Fruit fly (Drosophila melanogaster) whole organism, prepupa: Measurements from ENCODE around the gene CG14401.
A peak's percentile ranks its signal among the peaks of the same experiment; 100 is the strongest.

Source experiments
- Blimp-1 ChIP-seq: fragments of 200-800 bp; sonication (Bioruptor generic); optimal IDR thresholded peaks from 3 replicates; lab custom pipeline; 2017; ENCODE audit warnings: missing biosample characterization, missing genetic modification characterization, mild to moderate bottlenecking, moderate library complexity, missing genetic modification reagents
- CG10631 ChIP-seq: fragments of 200-800 bp; sonication (Bioruptor generic); optimal IDR thresholded peaks from 2 replicates; lab custom pipeline; 2016; ENCODE audit warnings: missing biosample characterization, missing genetic modification characterization
- CG10669 ChIP-seq: fragments of 200-800 bp; sonication (Bioruptor generic); optimal IDR thresholded peaks from 3 replicates; lab custom pipeline; 2018; ENCODE audit warnings: missing biosample characterization, mild to moderate bottlenecking, missing genetic modification characterization, moderate library complexity
- CG11294 ChIP-seq: fragments of 200-800 bp; sonication (Bioruptor generic); IDR thresholded peaks from 2 replicates; pipeline ENCODE4 v1.3.6; 2022; ENCODE audit warnings: missing biosample characterization, missing genetic modification characterization
- CG11762 ChIP-seq: fragments of 200-800 bp; sonication (Bioruptor generic); optimal IDR thresholded peaks from 3 replicates; lab custom pipeline; 2016; ENCODE audit warnings: missing biosample characterization, missing genetic modification characterization; ENCODE audit not compliant: insufficient read depth
- CG15336 ChIP-seq: fragments of 200-800 bp; sonication (Bioruptor generic); IDR thresholded peaks from 2 replicates; pipeline ENCODE4 v1.3.6; 2022; ENCODE audit warnings: missing biosample characterization, missing genetic modification characterization
- CG1621 ChIP-seq: fragments of 200-800 bp; sonication (Bioruptor generic); optimal IDR thresholded peaks from 3 replicates; lab custom pipeline; 2018; ENCODE audit warnings: missing biosample characterization, mild to moderate bottlenecking, missing genetic modification characterization
- CG3032 ChIP-seq: fragments of 200-800 bp; optimal IDR thresholded peaks from 2 replicates; lab custom pipeline; 2019; ENCODE audit warnings: missing biosample characterization, mild to moderate bottlenecking, missing genetic modification characterization, moderate library complexity
- CG32006 ChIP-seq: fragments of 200-800 bp; sonication (Bioruptor generic); optimal IDR thresholded peaks from 3 replicates; lab custom pipeline; 2017; ENCODE audit warnings: missing biosample characterization, mild to moderate bottlenecking, missing genetic modification characterization
- CG34406 ChIP-seq: fragments of 200-800 bp; sonication (Bioruptor generic); optimal IDR thresholded peaks from 3 replicates; lab custom pipeline; 2016; ENCODE audit warnings: missing biosample characterization, missing genetic modification characterization
- CG4318 ChIP-seq: fragments of 200-800 bp; sonication (Bioruptor generic); optimal IDR thresholded peaks from 3 replicates; lab custom pipeline; 2017; ENCODE audit warnings: missing biosample characterization, mild to moderate bottlenecking, missing genetic modification characterization
- CG6163 ChIP-seq: fragments of 200-800 bp; sonication (Bioruptor generic); IDR thresholded peaks from 3 replicates; pipeline ENCODE4 v1.3.6; 2022; ENCODE audit warnings: missing biosample characterization, missing genetic modification characterization
- CG6276 ChIP-seq: fragments of 200-800 bp; sonication (Bioruptor generic); optimal IDR thresholded peaks from 2 replicates; lab custom pipeline; 2017; ENCODE audit warnings: missing biosample characterization, mild to moderate bottlenecking, missing genetic modification characterization
- CG6792 ChIP-seq: fragments of 200-800 bp; sonication (Bioruptor generic); optimal IDR thresholded peaks from 3 replicates; lab custom pipeline; 2016; ENCODE audit warnings: missing biosample characterization, missing genetic modification characterization
- CG6808 ChIP-seq: fragments of 200-800 bp; sonication (Bioruptor generic); optimal IDR thresholded peaks from 3 replicates; lab custom pipeline; 2017; ENCODE audit warnings: missing biosample characterization, missing genetic modification characterization, mild to moderate bottlenecking, moderate library complexity, missing genetic modification reagents
- CG6854 ChIP-seq: fragments of 200-800 bp; sonication (Bioruptor generic); optimal IDR thresholded peaks from 2 replicates; lab custom pipeline; 2017; ENCODE audit warnings: missing biosample characterization, mild to moderate bottlenecking, missing genetic modification characterization
- CG7368 ChIP-seq: fragments of 200-800 bp; sonication (Bioruptor generic); optimal IDR thresholded peaks from 3 replicates; lab custom pipeline; 2016; ENCODE audit warnings: missing biosample characterization, missing genetic modification characterization
- CG8119 ChIP-seq: fragments of 200-800 bp; sonication (Bioruptor generic); IDR thresholded peaks from 3 replicates; pipeline ENCODE4 v1.3.6; 2022; ENCODE audit warnings: missing biosample characterization, missing genetic modification characterization
- CG8632 ChIP-seq: fragments of 200-800 bp; sonication (Bioruptor generic); optimal IDR thresholded peaks from 3 replicates; lab custom pipeline; 2016; ENCODE audit warnings: missing biosample characterization, missing genetic modification characterization
- Eip75B ChIP-seq: fragments of 200-800 bp; sonication (Bioruptor generic); optimal IDR thresholded peaks from 3 replicates; lab custom pipeline; 2016; ENCODE audit warnings: missing biosample characterization, missing genetic modification characterization
- Eip93F ChIP-seq: fragments of 200-800 bp; sonication (Bioruptor generic); optimal IDR thresholded peaks from 2 replicates; lab custom pipeline; 2016; ENCODE audit warnings: missing biosample characterization, mild to moderate bottlenecking, missing genetic modification characterization
- Ets21C ChIP-seq: fragments of 200-800 bp; sonication (Bioruptor generic); optimal IDR thresholded peaks from 3 replicates; lab custom pipeline; 2016; ENCODE audit warnings: missing biosample characterization, missing genetic modification characterization
- Hr38 ChIP-seq: sonication (Bioruptor generic); optimal IDR thresholded peaks from 2 replicates; lab custom pipeline; 2016; ENCODE audit warnings: missing biosample characterization, missing genetic modification characterization
- Hr4 ChIP-seq: fragments of 200-800 bp; sonication (Bioruptor generic); optimal IDR thresholded peaks from 3 replicates; lab custom pipeline; 2016; ENCODE audit warnings: missing biosample characterization, missing genetic modification characterization
- Lpt ChIP-seq: fragments of 200-800 bp; sonication (Bioruptor generic); optimal IDR thresholded peaks from 3 replicates; lab custom pipeline; 2016; ENCODE audit warnings: missing biosample characterization, missing genetic modification characterization
- Met ChIP-seq: fragments of 200-800 bp; sonication (Bioruptor generic); optimal IDR thresholded peaks from 3 replicates; lab custom pipeline; 2016; ENCODE audit warnings: missing biosample characterization, missing genetic modification characterization
- OdsH ChIP-seq: fragments of 200-800 bp; sonication (Bioruptor generic); optimal IDR thresholded peaks from 3 replicates; lab custom pipeline; 2016; ENCODE audit warnings: missing biosample characterization, missing genetic modification characterization
- Smox ChIP-seq: fragments of 200-800 bp; sonication (Bioruptor generic); optimal IDR thresholded peaks from 3 replicates; lab custom pipeline; 2016; ENCODE audit warnings: missing biosample characterization, missing genetic modification characterization
- Sox102F ChIP-seq: fragments of 200-800 bp; sonication (Bioruptor generic); optimal IDR thresholded peaks from 2 replicates; lab custom pipeline; 2016; ENCODE audit warnings: missing biosample characterization, mild to moderate bottlenecking, missing genetic modification characterization
- Sox15 ChIP-seq: fragments of 200-800 bp; sonication (Bioruptor generic); optimal IDR thresholded peaks from 3 replicates; lab custom pipeline; 2016; ENCODE audit warnings: missing biosample characterization, missing genetic modification characterization
- achi ChIP-seq: fragments of 200-800 bp; sonication (Bioruptor generic); optimal IDR thresholded peaks from 3 replicates; lab custom pipeline; 2016; ENCODE audit warnings: missing biosample characterization, missing genetic modification characterization
- cyc ChIP-seq: fragments of 200-800 bp; sonication (Bioruptor generic); optimal IDR thresholded peaks from 3 replicates; lab custom pipeline; 2016; ENCODE audit warnings: missing biosample characterization, missing genetic modification characterization
- dac ChIP-seq: fragments of 200-800 bp; sonication (Bioruptor generic); optimal IDR thresholded peaks from 2 replicates; lab custom pipeline; 2017; ENCODE audit warnings: missing biosample characterization, mild to moderate bottlenecking, missing genetic modification characterization
- dsx ChIP-seq: fragments of 200-800 bp; optimal IDR thresholded peaks from 3 replicates; lab custom pipeline; 2019; ENCODE audit warnings: missing biosample characterization, mild to moderate bottlenecking, missing genetic modification characterization, moderate library complexity; ENCODE audit not compliant: poor library complexity, severe bottlenecking
- eg ChIP-seq: fragments of 200-800 bp; sonication (Bioruptor generic); IDR thresholded peaks from 3 replicates; pipeline ENCODE4 v1.3.6; 2022; ENCODE audit warnings: missing biosample characterization, missing genetic modification characterization
- esn ChIP-seq: fragments of 200-800 bp; sonication (Bioruptor generic); optimal IDR thresholded peaks from 2 replicates; lab custom pipeline; 2016; ENCODE audit warnings: missing biosample characterization, mild to moderate bottlenecking, missing genetic modification characterization, moderate library complexity
- fd59A ChIP-seq: fragments of 200-800 bp; sonication (Bioruptor generic); optimal IDR thresholded peaks from 2 replicates; lab custom pipeline; 2017; ENCODE audit warnings: missing biosample characterization, mild to moderate bottlenecking, missing genetic modification characterization, missing genetic modification reagents
- fd85E ChIP-seq: fragments of 200-800 bp; sonication (Bioruptor generic); optimal IDR thresholded peaks from 3 replicates; lab custom pipeline; 2016; ENCODE audit warnings: missing biosample characterization, missing genetic modification characterization
- lz ChIP-seq: fragments of 200-800 bp; sonication (Bioruptor generic); optimal IDR thresholded peaks from 3 replicates; lab custom pipeline; 2016; ENCODE audit warnings: missing biosample characterization, missing genetic modification characterization
- net ChIP-seq: fragments of 200-800 bp; sonication (Bioruptor generic); optimal IDR thresholded peaks from 3 replicates; lab custom pipeline; 2016; ENCODE audit warnings: missing biosample characterization, missing genetic modification characterization
- pdm3 ChIP-seq: fragments of 200-800 bp; sonication (Bioruptor generic); optimal IDR thresholded peaks from 3 replicates; lab custom pipeline; 2016; ENCODE audit warnings: missing biosample characterization, missing genetic modification characterization
- spab ChIP-seq: fragments of 200-800 bp; sonication (Bioruptor generic); optimal IDR thresholded peaks from 2 replicates; lab custom pipeline; 2017; ENCODE audit warnings: missing biosample characterization, mild to moderate bottlenecking, missing genetic modification characterization, missing genetic modification reagents
- ss ChIP-seq, 2 experiments: fragments of 200-800 bp; sonication (Bioruptor generic); optimal IDR thresholded peaks; 2 replicates in 1 of 2; 3 replicates in 1 of 2; lab custom pipeline; 2017 to 2018; ENCODE audit warnings: mild to moderate bottlenecking in 2 of 2, missing biosample characterization in 2 of 2, missing genetic modification characterization in 2 of 2, moderate library complexity in 1 of 2
- vri ChIP-seq: fragments of 200-800 bp; sonication (Bioruptor generic); optimal IDR thresholded peaks from 3 replicates; lab custom pipeline; 2016; ENCODE audit warnings: missing biosample characterization, mild to moderate bottlenecking, missing genetic modification characterization

CG14401 gene

dm6 chr2L:20912789-20913300 is 43.2 kb downstream of the CG14401 start (continued):
- TF ChIP-seq CG15336 = peak; percentile 55
- no peak for TF ChIP-seq dac
- no peak for TF ChIP-seq Hr38
- peak; percentile 73 for TF ChIP-seq CG11762 (GFP tag; lab: Kevin White, UChicago)
- TF ChIP-seq Blimp-1 (GFP tag; lab: Kevin White, UChicago) = peak; percentile 68
- TF ChIP-seq dsx (GFP tag; lab: Kevin White, UChicago) = peak; percentile 24
- peak; percentile 75 for TF ChIP-seq spab (GFP tag; lab: Kevin White, UChicago)
- peak; percentile 58 for TF ChIP-seq achi (GFP tag; lab: Kevin White, UChicago)
- TF ChIP-seq Sox102F (GFP tag; lab: Kevin White, UChicago) = peak; percentile 77
- TF ChIP-seq CG7368 (GFP tag; lab: Kevin White, UChicago) = peak; percentile 71
- TF ChIP-seq eg (GFP tag; lab: Robert Waterston, UW) = peak; percentile 64; the same call in 2 of the 3 replicates
- peak; percentile 43 to 77 for TF ChIP-seq ss (GFP tag; optimal IDR thresholded peaks at IDR 0.05; lab: Kevin White, UChicago)
- peak; percentile 70 for TF ChIP-seq net (GFP tag; lab: Kevin White, UChicago)
- peak; percentile 27 for TF ChIP-seq Lpt (GFP tag; lab: Kevin White, UChicago)
- peak; percentile 76 for TF ChIP-seq CG34406
- no peak for TF ChIP-seq CG6854
- TF ChIP-seq Eip93F (GFP tag; lab: Kevin White, UChicago) = no peak
- TF ChIP-seq Eip75B (GFP tag; lab: Kevin White, UChicago) = peak; percentile 77
- TF ChIP-seq CG8632 (GFP tag; lab: Kevin White, UChicago) = peak; percentile 68
- peak; percentile 61 for TF ChIP-seq Smox (GFP tag; lab: Kevin White, UChicago)
- TF ChIP-seq OdsH = peak; percentile 66
- TF ChIP-seq CG1621 (tag; lab: Kevin White, UChicago) = peak; percentile 38
- TF ChIP-seq fd59A (GFP tag; lab: Kevin White, UChicago) = peak; percentile 33
- peak; percentile 54 for TF ChIP-seq CG10631 (GFP tag; lab: Kevin White, UChicago)

DNA sequence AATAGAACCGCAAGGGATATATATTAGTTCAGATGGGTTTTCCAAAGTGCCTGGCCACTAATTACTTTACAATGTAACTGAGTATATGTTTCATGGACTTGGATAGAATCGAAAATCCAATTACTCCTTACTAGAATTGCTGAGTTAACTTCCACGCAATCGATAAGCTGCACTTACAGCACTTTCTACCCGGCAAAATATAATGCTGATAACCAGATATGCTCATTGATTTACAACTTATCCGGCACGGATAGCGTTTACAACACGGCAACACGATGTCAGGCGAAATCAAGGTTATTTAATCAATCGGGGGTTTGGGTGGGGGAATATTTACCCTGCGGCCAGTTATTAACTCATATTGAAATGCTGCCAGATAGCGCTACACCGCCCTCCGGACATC is 43.9 kb downstream of the CG14401 start:
- TF ChIP-seq CG3032 (tag; lab: Kevin White, UChicago) (peak; percentile 5), lz (GFP tag; lab: Kevin White, UChicago) (no peak), CG6808 (GFP tag; lab: Kevin White, UChicago) (no peak), vri (GFP tag; lab: Kevin White, UChicago) (peak; percentile 46), CG4318 (GFP tag; lab: Kevin White, UChicago) (no peak), CG15336 (no peak)

dm6 chr2L:20915224-20915623 is 45.6 kb downstream of the CG14401 start:
- no peak for TF ChIP-seq fd85E (GFP tag; lab: Kevin White, UChicago)
- TF ChIP-seq Hr4 = peak; percentile 85
- peak; percentile 43 for TF ChIP-seq Sox102F (GFP tag; lab: Kevin White, UChicago)
- TF ChIP-seq pdm3 = peak; percentile 72
- TF ChIP-seq Eip93F (GFP tag; lab: Kevin White, UChicago) = no peak
- TF ChIP-seq Lpt (GFP tag; lab: Kevin White, UChicago) = peak; percentile 75
- TF ChIP-seq CG8119 (GFP tag; lab: Robert Waterston, UW) = peak; percentile 84
- TF ChIP-seq dsx (GFP tag; lab: Kevin White, UChicago) = peak; percentile 59
- TF ChIP-seq CG10669 (GFP tag; lab: Kevin White, UChicago) = peak; percentile 69
- TF ChIP-seq Ets21C (GFP tag; lab: Kevin White, UChicago) = peak; percentile 17
- TF ChIP-seq CG6792 (GFP tag; lab: Kevin White, UChicago) = peak; percentile 53
- no peak for TF ChIP-seq dac
- peak; percentile 46 for TF ChIP-seq CG1621 (tag; lab: Kevin White, UChicago)
- peak; percentile 17 for TF ChIP-seq fd59A (GFP tag; lab: Kevin White, UChicago)
- TF ChIP-seq CG11294 (GFP tag; lab: Robert Waterston, UW) = peak; percentile 59
- TF ChIP-seq net (GFP tag; lab: Kevin White, UChicago) = peak; percentile 55
- TF ChIP-seq spab (GFP tag; lab: Kevin White, UChicago) = peak; percentile 49
- TF ChIP-seq vri (GFP tag; lab: Kevin White, UChicago) = no peak
- TF ChIP-seq CG6854 = no peak
- peak; percentile 60 for TF ChIP-seq Met
- TF ChIP-seq CG6276 = peak; percentile 67
- peak; percentile 20 for TF ChIP-seq CG11762 (GFP tag; lab: Kevin White, UChicago)
- TF ChIP-seq Sox15 (GFP tag; lab: Kevin White, UChicago) = no peak
- peak; percentile 43 for TF ChIP-seq CG8632 (GFP tag; lab: Kevin White, UChicago)
- no peak for TF ChIP-seq CG7368 (GFP tag; lab: Kevin White, UChicago)
- peak; percentile 82 for TF ChIP-seq CG32006 (GFP tag; lab: Kevin White, UChicago)
- peak; percentile 30 for TF ChIP-seq cyc (GFP tag; lab: Kevin White, UChicago)
- peak; percentile 86 for TF ChIP-seq CG6163 (GFP tag; lab: Robert Waterston, UW)
- TF ChIP-seq Smox (GFP tag; lab: Kevin White, UChicago) = peak; percentile 59
- TF ChIP-seq Eip75B (GFP tag; lab: Kevin White, UChicago) = peak; percentile 42
- peak; percentile 76 for TF ChIP-seq OdsH
- peak; percentile 88 for TF ChIP-seq eg (GFP tag; lab: Robert Waterston, UW)
- peak; percentile 48 for TF ChIP-seq esn
